Worm (Caenorhabditis elegans) whole organism, early embryonic: Measurements from ENCODE around the gene T09F3.7.

ENCODE experiments used
- B0310.2 ChIP-seq: sonication (generic microtip); optimal IDR thresholded peaks from 2 replicates; lab custom pipeline; 2016; ENCODE audit warnings: mild to moderate bottlenecking, missing genetic modification characterization, missing compliant biosample characterization
- ama-1 ChIP-seq: fragments of 150-350 bp; optimal IDR thresholded peaks from 2 replicates; lab custom pipeline; 2014
- ceh-13 ChIP-seq: fragments of 200-800 bp; sonication (Bioruptor generic); optimal IDR thresholded peaks from 2 replicates; lab custom pipeline; 2018; ENCODE audit warnings: mild to moderate bottlenecking, missing genetic modification characterization, missing compliant biosample characterization
- ets-7 ChIP-seq: sonication (generic microtip); optimal IDR thresholded peaks from 2 replicates; lab custom pipeline; 2016; ENCODE audit warnings: missing genotype, missing genetic modification characterization, missing compliant biosample characterization
- hnd-1 ChIP-seq: sonication (generic microtip); optimal IDR thresholded peaks from 2 replicates; lab custom pipeline; 2016; ENCODE audit warnings: missing genetic modification characterization, missing compliant biosample characterization

DNA sequence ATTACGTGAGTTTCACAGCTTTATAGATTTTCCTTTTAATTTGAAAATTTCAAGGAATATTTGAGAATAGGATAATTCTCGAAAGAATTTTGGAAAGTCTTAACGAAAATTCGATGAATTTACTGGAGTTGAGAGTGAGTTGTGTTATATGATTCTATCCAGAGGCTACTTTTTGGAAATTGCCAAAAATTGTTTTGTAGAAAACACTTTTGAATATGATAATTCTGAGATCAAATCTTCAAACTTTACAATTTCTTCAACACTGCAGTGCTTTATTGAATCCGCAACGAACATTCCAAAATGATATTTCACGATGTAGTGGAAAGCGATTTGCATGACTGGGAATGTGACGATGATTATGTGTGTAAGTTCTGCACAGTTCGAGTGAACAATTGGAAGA, 39.0 kb upstream of the T09F3.7 start, which contains the start of gene C07E3.8:
- TF ChIP-seq ceh-13 (no peak), B0310.2 (tag; lab: Kevin White, UChicago) (no peak), hnd-1 (tag; lab: Kevin White, UChicago) (no peak), ama-1 (lab: Kevin White, UChicago) (no peak), ets-7 (tag; lab: Kevin White, UChicago) (no peak)
